Worm (Caenorhabditis elegans): ENCODE measurements around the gene C39B10.1.

DNA sequence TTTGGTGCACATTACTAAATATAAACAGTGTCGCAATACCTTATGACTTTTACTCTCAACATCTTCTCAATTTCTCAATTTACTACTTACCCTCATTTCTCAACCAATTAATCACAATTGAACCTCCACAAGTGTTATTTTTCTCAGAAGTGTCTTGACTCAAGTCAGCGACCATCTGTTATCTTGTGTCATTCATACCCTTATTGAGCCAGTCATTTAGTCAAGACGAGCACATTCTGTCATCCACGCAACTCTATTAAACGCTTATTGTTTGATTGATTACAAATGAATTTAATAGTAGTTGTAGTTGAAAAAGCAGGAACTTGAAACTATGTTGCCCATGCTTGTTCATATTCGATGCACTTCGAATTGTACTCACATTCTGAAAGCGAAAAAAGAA is 40.0 kb upstream of the C39B10.1 start:
- TF ChIP-seq unc-39 (tag; optimal IDR thresholded peaks at IDR 0.05): no peak
- TF ChIP-seq sem-2 (GFP tag; optimal IDR thresholded peaks at IDR 0.05): no peak
- no peak for TF ChIP-seq sptf-1 (tag; optimal IDR thresholded peaks at IDR 0.05)
- no peak for TF ChIP-seq unc-62 (GFP tag; optimal IDR thresholded peaks at IDR 0.05)
- no peak for TF ChIP-seq mep-1 (tag; optimal IDR thresholded peaks at IDR 0.05)
- TF ChIP-seq lsy-2 (tag; optimal IDR thresholded peaks at IDR 0.05): no peak
- no peak for TF ChIP-seq nhr-28 (tag; optimal IDR thresholded peaks at IDR 0.05)
- TF ChIP-seq nhr-12 (tag; optimal IDR thresholded peaks at IDR 0.05): no peak
- TF ChIP-seq nhr-237 (tag; optimal IDR thresholded peaks at IDR 0.05): no peak
- TF ChIP-seq mls-2 (tag; optimal IDR thresholded peaks at IDR 0.05): no peak

Measured in whole organism, mixed stage, embryonic.